Worm (Caenorhabditis elegans) whole organism, L2 larva: Measurements from ENCODE around the gene ceh-19.
A peak's percentile ranks its signal among the peaks of the same experiment; 100 is the strongest.

Source experiments
- C34F6.9 ChIP-seq: fragments of 150-350 bp; optimal IDR thresholded peaks from 2 replicates; lab custom pipeline; 2014; ENCODE audit warnings: missing biosample characterization, missing genetic modification characterization
- R02D3.7 ChIP-seq: fragments of 150-350 bp; optimal IDR thresholded peaks from 2 replicates; lab custom pipeline; 2014; ENCODE audit warnings: missing biosample characterization, missing genetic modification characterization
- ZK546.5 ChIP-seq: sonication (generic microtip); optimal IDR thresholded peaks from 2 replicates; lab custom pipeline; 2017; ENCODE audit warnings: missing biosample characterization, missing genetic modification characterization
- alr-1 ChIP-seq: fragments of 150-350 bp; optimal IDR thresholded peaks from 2 replicates; lab custom pipeline; 2014; ENCODE audit warnings: missing biosample characterization, missing genetic modification characterization
- aly-2 ChIP-seq: fragments of 150-350 bp; optimal IDR thresholded peaks from 2 replicates; lab custom pipeline; 2014; ENCODE audit warnings: missing biosample characterization, missing genetic modification characterization
- ama-1 ChIP-seq: fragments of 150-350 bp; optimal IDR thresholded peaks from 2 replicates; lab custom pipeline; 2018; ENCODE audit warnings: inconsistent platforms
- blmp-1 ChIP-seq: sonication (generic microtip); optimal IDR thresholded peaks from 2 replicates; lab custom pipeline; 2017; ENCODE audit warnings: missing genetic modification characterization, mild to moderate bottlenecking, missing compliant biosample characterization, antibody characterized with exemption, moderate library complexity; ENCODE audit not compliant: insufficient read depth
- ceh-16 ChIP-seq: fragments of 150-350 bp; optimal IDR thresholded peaks from 2 replicates; lab custom pipeline; 2014; ENCODE audit warnings: missing biosample characterization, missing genetic modification characterization
- ceh-82 ChIP-seq: fragments of 150-350 bp; optimal IDR thresholded peaks from 2 replicates; lab custom pipeline; 2014; ENCODE audit warnings: missing biosample characterization, missing genetic modification characterization
- crh-2 ChIP-seq: sonication (generic microtip); optimal IDR thresholded peaks from 2 replicates; lab custom pipeline; 2017; ENCODE audit warnings: missing biosample characterization, missing genetic modification characterization
- dmd-4 ChIP-seq: sonication (generic microtip); optimal IDR thresholded peaks from 2 replicates; lab custom pipeline; 2017; ENCODE audit warnings: missing biosample characterization, missing genetic modification characterization
- egl-27 ChIP-seq: sonication (generic microtip); optimal IDR thresholded peaks from 3 replicates; lab custom pipeline; 2017; ENCODE audit warnings: missing biosample characterization, missing genetic modification reagents, missing genetic modification characterization
- elt-1 ChIP-seq: fragments of 150-350 bp; optimal IDR thresholded peaks from 2 replicates; lab custom pipeline; 2014; ENCODE audit warnings: missing biosample characterization, missing genetic modification characterization
- elt-3 ChIP-seq: sonication (generic microtip); optimal IDR thresholded peaks from 2 replicates; lab custom pipeline; 2017; ENCODE audit warnings: missing biosample characterization, missing genetic modification characterization
- gmeb-1 ChIP-seq: fragments of 150-350 bp; optimal IDR thresholded peaks from 2 replicates; lab custom pipeline; 2014; ENCODE audit warnings: missing biosample characterization, missing genetic modification characterization
- lin-11 ChIP-seq: fragments of 150-350 bp; sonication (generic microtip); optimal IDR thresholded peaks from 2 replicates; lab custom pipeline; 2014; ENCODE audit warnings: missing biosample characterization, missing genetic modification characterization, inconsistent platforms, mixed read lengths
- lin-39 ChIP-seq: fragments of 150-350 bp; optimal IDR thresholded peaks from 2 replicates; lab custom pipeline; 2014; ENCODE audit warnings: missing biosample characterization, missing genetic modification reagents, missing genetic modification characterization
- lsy-2 ChIP-seq, 2 experiments: fragments of 150-350 bp in 1 of 2; sonication (generic microtip) in 1 of 2; optimal IDR thresholded peaks; 2 replicates each; lab custom pipeline; 2014 to 2017; ENCODE audit warnings: missing biosample characterization in 2 of 2, missing genetic modification characterization in 2 of 2
- mab-5 ChIP-seq: fragments of 150-350 bp; optimal IDR thresholded peaks from 2 replicates; lab custom pipeline; 2014; ENCODE audit warnings: missing biosample characterization, missing genetic modification characterization
- mdl-1 ChIP-seq, 2 experiments: fragments of 150-350 bp in 1 of 2; sonication (generic microtip) in 1 of 2; optimal IDR thresholded peaks; 2 replicates each; lab custom pipeline; 2017; ENCODE audit warnings: missing biosample characterization in 2 of 2, missing genetic modification characterization in 2 of 2
- nhr-10 ChIP-seq: sonication (generic microtip); optimal IDR thresholded peaks from 2 replicates; lab custom pipeline; 2017; ENCODE audit warnings: missing biosample characterization, missing genetic modification characterization
- nhr-11 ChIP-seq: fragments of 150-350 bp; optimal IDR thresholded peaks from 2 replicates; lab custom pipeline; 2014; ENCODE audit warnings: missing biosample characterization, missing genetic modification characterization
- nhr-12 ChIP-seq: fragments of 150-350 bp; optimal IDR thresholded peaks from 2 replicates; lab custom pipeline; 2014; ENCODE audit warnings: missing biosample characterization, missing genetic modification characterization
- nhr-129 ChIP-seq: fragments of 150-350 bp; optimal IDR thresholded peaks from 2 replicates; lab custom pipeline; 2014; ENCODE audit warnings: missing biosample characterization, missing genetic modification characterization
- nhr-237 ChIP-seq: fragments of 150-350 bp; optimal IDR thresholded peaks from 2 replicates; lab custom pipeline; 2014; ENCODE audit warnings: missing biosample characterization, missing genetic modification characterization
- nhr-25 ChIP-seq: fragments of 150-350 bp; sonication (generic microtip); optimal IDR thresholded peaks from 3 replicates; lab custom pipeline; 2014; ENCODE audit warnings: missing biosample characterization, missing genetic modification characterization
- nhr-6 ChIP-seq: fragments of 150-350 bp; optimal IDR thresholded peaks from 2 replicates; lab custom pipeline; 2014; ENCODE audit warnings: missing biosample characterization, missing genetic modification characterization
- peb-1 ChIP-seq: fragments of 150-350 bp; optimal IDR thresholded peaks from 2 replicates; lab custom pipeline; 2014; ENCODE audit warnings: missing biosample characterization, missing genetic modification characterization
- sem-4 ChIP-seq: fragments of 150-350 bp; optimal IDR thresholded peaks from 2 replicates; lab custom pipeline; 2014; ENCODE audit warnings: missing biosample characterization, missing genetic modification reagents, missing genetic modification characterization
- sma-3 ChIP-seq: sonication (generic microtip); optimal IDR thresholded peaks from 2 replicates; lab custom pipeline; 2016; ENCODE audit warnings: missing genetic modification reagents, missing genetic modification characterization, missing compliant biosample characterization
- unc-39 ChIP-seq: fragments of 150-350 bp; optimal IDR thresholded peaks from 2 replicates; lab custom pipeline; 2014; ENCODE audit warnings: missing biosample characterization, missing genetic modification characterization
- unc-55 ChIP-seq: fragments of 150-350 bp; sonication (generic microtip); optimal IDR thresholded peaks from 3 replicates; lab custom pipeline; 2014; ENCODE audit warnings: missing biosample characterization, missing genetic modification reagents, missing genetic modification characterization
- unc-62 ChIP-seq: fragments of 150-350 bp; optimal IDR thresholded peaks from 2 replicates; lab custom pipeline; 2014; ENCODE audit warnings: missing biosample characterization, missing genetic modification reagents, missing genetic modification characterization
- ztf-1 ChIP-seq: fragments of 200-800 bp; sonication (Bioruptor generic); conservative IDR thresholded peaks from 2 replicates; pipeline ENCODE4 v1.3.6; 2022; ENCODE audit warnings: missing genetic modification characterization, missing compliant biosample characterization
- ztf-11 ChIP-seq: sonication (generic microtip); optimal IDR thresholded peaks from 2 replicates; lab custom pipeline; 2017; ENCODE audit warnings: missing biosample characterization, missing genetic modification characterization
- ztf-4 ChIP-seq: fragments of 150-350 bp; optimal IDR thresholded peaks from 2 replicates; lab custom pipeline; 2014; ENCODE audit warnings: missing biosample characterization, missing genetic modification characterization

The ceh-19 gene

DNA sequence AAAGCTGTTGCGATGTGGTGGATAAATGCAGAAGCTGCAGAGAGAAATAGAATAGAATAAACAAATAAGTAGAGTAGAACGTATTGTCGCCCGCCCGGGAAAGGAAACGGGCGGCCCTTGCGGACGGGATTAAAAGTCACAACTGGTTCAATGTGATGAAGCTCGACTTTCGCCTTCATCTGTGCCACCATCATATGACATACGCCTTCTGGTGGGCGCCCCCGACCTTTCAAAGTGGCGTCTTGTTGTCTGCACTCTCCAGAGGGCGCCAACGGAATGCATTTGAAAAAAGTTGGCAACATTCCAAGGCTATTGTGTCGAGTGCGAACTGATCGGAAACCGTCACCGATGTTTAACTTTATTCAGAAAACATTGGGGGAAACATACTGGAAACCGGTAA, 12.5 kb downstream of the ceh-19 start:
- TF ChIP-seq nhr-129 (tag; lab: Kevin White, UChicago) (peak; percentile 29), unc-55 (GFP tag; lab: Kevin White, UChicago) (no peak), ama-1 (lab: Kevin White, UChicago) (no peak), nhr-237 (no peak), blmp-1 (tag; lab: Kevin White, UChicago) (peak; percentile 27), ceh-16 (tag; lab: Kevin White, UChicago) (no peak), ztf-1 (no peak), dmd-4 (tag; lab: Kevin White, UChicago) (no peak), nhr-12 (tag; lab: Kevin White, UChicago) (no peak), ztf-4 (tag; lab: Kevin White, UChicago) (no peak), nhr-25 (tag; lab: Kevin White, UChicago) (peak; percentile 54), elt-3 (no peak), elt-1 (tag; lab: Kevin White, UChicago) (no peak), gmeb-1 (tag; lab: Kevin White, UChicago) (no peak), unc-39 (tag; lab: Kevin White, UChicago) (no peak), mdl-1 (tag; optimal IDR thresholded peaks at IDR 0.05; lab: Kevin White, UChicago) (no peak), sem-4 (tag; lab: Kevin White, UChicago) (no peak), aly-2 (tag; lab: Kevin White, UChicago) (no peak), peb-1 (tag; lab: Kevin White, UChicago) (no peak), nhr-6 (tag; lab: Kevin White, UChicago) (no peak), lsy-2 (tag; optimal IDR thresholded peaks at IDR 0.05; lab: Kevin White, UChicago) (no peak), lin-11 (no peak)

DNA sequence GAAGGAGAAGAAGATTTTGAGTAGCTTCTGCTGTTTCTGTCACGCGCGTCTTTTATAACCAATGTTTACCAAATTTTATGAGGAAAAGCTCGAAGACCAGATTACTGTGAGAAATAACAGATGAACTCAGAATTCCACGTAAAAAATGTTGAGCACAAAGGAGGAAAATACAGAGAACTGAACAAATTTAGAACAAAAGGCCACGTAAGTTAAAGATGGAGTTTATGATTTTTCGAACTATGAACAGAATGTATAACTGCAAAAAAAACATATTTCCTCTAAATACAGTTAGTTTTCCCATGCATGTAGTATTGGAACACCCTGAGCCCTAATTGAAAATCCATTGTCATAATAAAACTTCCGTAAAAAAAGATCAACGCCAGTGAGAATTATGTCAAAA, 14.8 kb downstream of the ceh-19 start, which contains the start of gene exc-9:
TSS of gene exc-9 (minus strand) at position 101 of the 400 bp plus-strand sequence.
- TF ChIP-seq blmp-1 (tag; lab: Kevin White, UChicago), result no peak
- no peak for TF ChIP-seq unc-55 (GFP tag; lab: Kevin White, UChicago)
- no peak for TF ChIP-seq alr-1

DNA sequence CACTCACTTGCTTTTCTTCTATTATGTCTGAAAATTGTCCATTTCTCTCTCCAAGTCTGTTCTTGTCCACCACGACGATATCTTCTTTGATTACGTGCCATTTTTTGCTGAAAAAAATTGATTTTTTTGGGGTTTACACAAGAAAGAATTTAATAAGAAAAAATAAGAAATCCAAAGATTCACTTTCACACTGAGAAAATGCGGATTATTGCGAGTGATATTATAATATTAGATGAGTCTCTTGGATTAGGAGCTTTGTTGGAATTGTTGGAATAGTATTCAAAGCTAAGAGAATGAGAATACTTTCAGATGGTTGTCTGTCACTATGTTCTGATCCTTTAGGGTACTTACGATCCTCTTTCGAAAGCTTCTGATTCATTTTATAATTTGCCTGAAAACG, 16.9 kb downstream of the ceh-19 start, which contains the start of gene F20D12.7:
TSS of gene F20D12.7 (minus strand) at position 101 of the 400 bp plus-strand sequence.
- no peak for TF ChIP-seq C34F6.9 (tag; lab: Kevin White, UChicago)
- no peak for TF ChIP-seq crh-2 (tag; lab: Kevin White, UChicago)
- no peak for TF ChIP-seq unc-55 (GFP tag; lab: Kevin White, UChicago)
- TF ChIP-seq lin-11, result no peak
- no peak for TF ChIP-seq egl-27 (tag; lab: Kevin White, UChicago)
- no peak for TF ChIP-seq sma-3 (GFP tag; lab: Kevin White, UChicago)
- no peak for TF ChIP-seq ceh-82 (tag; lab: Kevin White, UChicago)
- TF ChIP-seq nhr-6 (tag; lab: Kevin White, UChicago), result no peak
- TF ChIP-seq nhr-129 (tag; lab: Kevin White, UChicago), result no peak
- TF ChIP-seq peb-1 (tag; lab: Kevin White, UChicago), result no peak
- TF ChIP-seq aly-2 (tag; lab: Kevin White, UChicago), result no peak
- TF ChIP-seq nhr-10 (tag; lab: Kevin White, UChicago), result no peak
- TF ChIP-seq mab-5 (tag; lab: Kevin White, UChicago), result no peak
- TF ChIP-seq lin-39, result no peak
- no peak for TF ChIP-seq nhr-25 (tag; lab: Kevin White, UChicago)
- TF ChIP-seq R02D3.7 (tag; lab: Kevin White, UChicago), result no peak
- TF ChIP-seq ZK546.5 (tag; lab: Kevin White, UChicago), result no peak
- TF ChIP-seq ztf-11 (tag; lab: Kevin White, UChicago), result no peak
- no peak for TF ChIP-seq unc-62 (GFP tag; lab: Kevin White, UChicago)
- no peak for TF ChIP-seq gmeb-1 (tag; lab: Kevin White, UChicago)

DNA sequence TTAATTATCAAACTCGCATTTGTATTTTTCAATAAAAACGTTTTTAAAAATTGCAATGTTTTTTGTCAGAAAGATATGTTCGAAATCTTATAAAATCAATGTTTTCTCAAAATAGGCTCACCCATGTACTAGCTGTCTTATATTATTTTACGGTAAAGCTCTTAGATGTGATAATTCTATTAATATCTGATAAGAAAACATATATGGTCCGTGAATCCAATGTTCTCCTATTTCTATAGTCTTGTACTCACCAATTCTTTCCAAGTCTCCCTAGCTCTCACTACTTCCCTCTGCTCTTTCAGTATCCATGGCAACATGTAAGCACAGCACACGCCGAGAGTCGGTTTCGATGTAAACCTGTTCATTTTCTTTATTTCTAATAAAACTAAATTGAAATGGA, 22.0 kb downstream of the ceh-19 start, which contains the start of gene bbs-2:
TSS of gene bbs-2 (plus strand) at position 301 of the 400 bp plus-strand sequence.
- TF ChIP-seq egl-27 (tag; lab: Kevin White, UChicago) (no peak), nhr-25 (tag; lab: Kevin White, UChicago) (no peak), nhr-11 (tag; lab: Kevin White, UChicago) (no peak), ztf-11 (tag; lab: Kevin White, UChicago) (no peak), unc-55 (GFP tag; lab: Kevin White, UChicago) (no peak), elt-3 (no peak), ZK546.5 (tag; lab: Kevin White, UChicago) (no peak), mab-5 (tag; lab: Kevin White, UChicago) (no peak), unc-62 (GFP tag; lab: Kevin White, UChicago) (no peak), ztf-1 (no peak)
